Worm (Caenorhabditis elegans) whole organism, L3 larva: Measurements from ENCODE around the gene srbc-75.

Experiments used
- R02D3.7 ChIP-seq: fragments of 150-350 bp; optimal IDR thresholded peaks from 2 replicates; lab custom pipeline; 2014; ENCODE audit warnings: missing biosample characterization, missing genetic modification characterization
- aly-2 ChIP-seq: fragments of 150-350 bp; optimal IDR thresholded peaks from 2 replicates; lab custom pipeline; 2014; ENCODE audit warnings: missing biosample characterization, missing genetic modification characterization
- ama-1 ChIP-seq: fragments of 150-350 bp; optimal IDR thresholded peaks from 2 replicates; lab custom pipeline; 2018
- ceh-16 ChIP-seq: sonication (generic microtip); optimal IDR thresholded peaks from 2 replicates; lab custom pipeline; 2017; ENCODE audit warnings: missing biosample characterization, missing genetic modification characterization
- ceh-28 ChIP-seq: fragments of 150-350 bp; optimal IDR thresholded peaks from 2 replicates; lab custom pipeline; 2014; ENCODE audit warnings: missing biosample characterization, missing genetic modification reagents, missing genetic modification characterization
- ceh-82 ChIP-seq: fragments of 150-350 bp; optimal IDR thresholded peaks from 2 replicates; lab custom pipeline; 2014; ENCODE audit warnings: missing biosample characterization, missing genetic modification characterization
- ceh-9 ChIP-seq: sonication (generic microtip); optimal IDR thresholded peaks from 2 replicates; lab custom pipeline; 2018; ENCODE audit warnings: missing biosample characterization, missing genetic modification characterization
- daf-12 ChIP-seq: fragments of 150-350 bp; optimal IDR thresholded peaks from 2 replicates; lab custom pipeline; 2014; ENCODE audit warnings: missing biosample characterization, missing genetic modification reagents, missing genetic modification characterization
- egl-27 ChIP-seq: sonication (generic microtip); optimal IDR thresholded peaks from 4 replicates; lab custom pipeline; 2017; ENCODE audit warnings: missing biosample characterization, missing genetic modification reagents, missing genetic modification characterization
- egl-5 ChIP-seq: fragments of 150-350 bp; optimal IDR thresholded peaks from 2 replicates; lab custom pipeline; 2017; ENCODE audit warnings: missing biosample characterization, missing genetic modification reagents, missing genetic modification characterization, inconsistent platforms
- elt-1 ChIP-seq: fragments of 150-350 bp; optimal IDR thresholded peaks from 2 replicates; lab custom pipeline; 2014; ENCODE audit warnings: missing biosample characterization, missing genetic modification characterization
- elt-2 ChIP-seq: sonication (generic microtip); optimal IDR thresholded peaks from 2 replicates; lab custom pipeline; 2016; ENCODE audit warnings: missing genetic modification reagents, mild to moderate bottlenecking, missing genetic modification characterization, missing compliant biosample characterization
- elt-3 ChIP-seq, 3 experiments: fragments of 150-350 bp in 1 of 3; sonication (generic microtip) in 2 of 3; optimal IDR thresholded peaks; 2 replicates in 2 of 3; 4 replicates in 1 of 3; lab custom pipeline; 2014 to 2017; ENCODE audit warnings: missing biosample characterization in 3 of 3, missing genetic modification characterization in 3 of 3
- fkh-10 ChIP-seq: sonication (generic microtip); optimal IDR thresholded peaks from 2 replicates; lab custom pipeline; 2017; ENCODE audit warnings: missing biosample characterization, missing genetic modification reagents, missing genetic modification characterization
- fkh-2 ChIP-seq: fragments of 150-350 bp; optimal IDR thresholded peaks from 2 replicates; lab custom pipeline; 2014; ENCODE audit warnings: missing biosample characterization, missing genetic modification reagents, missing genetic modification characterization
- fos-1 ChIP-seq: fragments of 150-350 bp; optimal IDR thresholded peaks from 2 replicates; lab custom pipeline; 2014; ENCODE audit warnings: missing biosample characterization, missing genetic modification characterization
- hmg-11 ChIP-seq: sonication (generic microtip); optimal IDR thresholded peaks from 2 replicates; lab custom pipeline; 2016; ENCODE audit warnings: missing genetic modification characterization, missing compliant biosample characterization
- jun-1 ChIP-seq: fragments of 150-350 bp; optimal IDR thresholded peaks from 2 replicates; lab custom pipeline; 2014; ENCODE audit warnings: missing biosample characterization, missing genetic modification reagents, missing genetic modification characterization
- lin-15B ChIP-seq: fragments of 150-350 bp; optimal IDR thresholded peaks from 2 replicates; lab custom pipeline; 2014; ENCODE audit warnings: missing biosample characterization, missing genetic modification characterization
- lin-39 ChIP-seq: fragments of 150-350 bp; optimal IDR thresholded peaks from 2 replicates; lab custom pipeline; 2018; ENCODE audit warnings: missing biosample characterization, missing genetic modification reagents, missing genetic modification characterization
- lsy-12 ChIP-seq: sonication (generic microtip); optimal IDR thresholded peaks from 2 replicates; lab custom pipeline; 2016; ENCODE audit warnings: mild to moderate bottlenecking, missing genetic modification characterization, missing compliant biosample characterization
- mml-1 ChIP-seq: fragments of 150-350 bp; sonication (generic microtip); optimal IDR thresholded peaks from 3 replicates; lab custom pipeline; 2014; ENCODE audit warnings: missing biosample characterization, missing genetic modification characterization
- nfya-1 ChIP-seq: sonication (generic microtip); optimal IDR thresholded peaks from 2 replicates; lab custom pipeline; 2017; ENCODE audit warnings: missing genetic modification characterization, mild to moderate bottlenecking, missing compliant biosample characterization, antibody characterized with exemption, moderate library complexity; ENCODE audit not compliant: insufficient read depth
- nhr-12 ChIP-seq: fragments of 150-350 bp; optimal IDR thresholded peaks from 2 replicates; lab custom pipeline; 2014; ENCODE audit warnings: missing biosample characterization, missing genetic modification characterization
- nhr-23 ChIP-seq: fragments of 150-350 bp; optimal IDR thresholded peaks from 2 replicates; lab custom pipeline; 2014; ENCODE audit warnings: missing biosample characterization, missing genetic modification reagents, missing genetic modification characterization
- nhr-25 ChIP-seq: sonication (generic microtip); optimal IDR thresholded peaks from 2 replicates; lab custom pipeline; 2017; ENCODE audit warnings: missing biosample characterization, missing genetic modification characterization
- nhr-28 ChIP-seq: fragments of 150-350 bp; optimal IDR thresholded peaks from 2 replicates; lab custom pipeline; 2014; ENCODE audit warnings: missing biosample characterization, missing genetic modification characterization
- nhr-43 ChIP-seq: sonication (generic microtip); optimal IDR thresholded peaks from 2 replicates; lab custom pipeline; 2016; ENCODE audit warnings: mild to moderate bottlenecking, missing genetic modification characterization, missing compliant biosample characterization; ENCODE audit not compliant: poor library complexity, severe bottlenecking
- nhr-76 ChIP-seq: fragments of 150-350 bp; sonication (generic microtip); optimal IDR thresholded peaks from 5 replicates; lab custom pipeline; 2014; ENCODE audit warnings: missing biosample characterization, missing genetic modification characterization
- pha-4 ChIP-seq: fragments of 150-350 bp; optimal IDR thresholded peaks from 2 replicates; lab custom pipeline; 2014; ENCODE audit warnings: missing biosample characterization, missing genetic modification reagents, missing genetic modification characterization
- pqm-1 ChIP-seq: fragments of 150-350 bp; optimal IDR thresholded peaks from 2 replicates; lab custom pipeline; 2017; ENCODE audit warnings: missing biosample characterization, missing genetic modification characterization, inconsistent platforms
- sea-2 ChIP-seq: fragments of 150-350 bp; sonication (generic microtip); optimal IDR thresholded peaks from 4 replicates; lab custom pipeline; 2014; ENCODE audit warnings: missing biosample characterization, missing genetic modification reagents, missing genetic modification characterization
- skn-1 ChIP-seq: fragments of 150-350 bp; optimal IDR thresholded peaks from 2 replicates; lab custom pipeline; 2014; ENCODE audit warnings: missing biosample characterization, missing genetic modification characterization
- snpc-4 ChIP-seq: fragments of 150-350 bp; optimal IDR thresholded peaks from 2 replicates; lab custom pipeline; 2014; ENCODE audit warnings: missing biosample characterization, missing genetic modification characterization
- tbx-2 ChIP-seq: sonication (generic microtip); optimal IDR thresholded peaks from 2 replicates; lab custom pipeline; 2016; ENCODE audit warnings: mild to moderate bottlenecking, missing genetic modification characterization, missing compliant biosample characterization
- ztf-11 ChIP-seq: fragments of 150-350 bp; optimal IDR thresholded peaks from 2 replicates; lab custom pipeline; 2014; ENCODE audit warnings: missing biosample characterization, missing genetic modification characterization

Gene srbc-75

DNA sequence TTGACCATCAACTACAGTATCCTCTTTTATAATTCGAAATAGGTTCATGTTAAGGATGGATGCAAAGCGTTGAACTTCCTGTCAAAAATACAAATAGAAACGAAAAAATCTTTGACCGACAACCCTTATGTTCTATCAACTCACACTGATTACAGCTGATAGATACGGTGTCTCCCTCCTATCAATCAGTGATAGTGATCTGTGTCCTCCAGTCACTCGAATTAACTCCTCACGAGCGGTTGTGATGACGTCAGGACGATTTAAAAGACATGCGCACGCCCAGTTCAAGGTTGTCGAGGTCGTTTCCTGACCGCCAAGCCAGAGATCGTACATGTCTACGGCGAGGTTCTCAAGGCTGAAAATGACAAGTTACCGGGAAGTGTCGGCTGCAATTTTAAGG lies 32.4 kb downstream of the srbc-75 start:
- TF ChIP-seq ceh-82 (tag; lab: Kevin White, UChicago) (no peak), ceh-9 (tag; lab: Kevin White, UChicago) (no peak), nhr-25 (tag; lab: Kevin White, UChicago) (peak; percentile 74), ztf-11 (tag; lab: Kevin White, UChicago) (no peak), fkh-2 (tag; lab: Kevin White, UChicago) (no peak), fkh-10 (GFP tag; lab: Kevin White, UChicago) (no peak)

- TF ChIP-seq nhr-25 (tag; lab: Kevin White, UChicago) = peak; percentile 19
- no peak for TF ChIP-seq lin-15B (tag; lab: Kevin White, UChicago)
Observed at ce11 chrV:15287856-15288255, 34.2 kb downstream of the srbc-75 start, which contains the start of gene cyp-34A1. TSS of gene cyp-34A1 (minus strand) at chrV:15287956.

- TF ChIP-seq nhr-23 (tag; lab: Kevin White, UChicago) (no peak), pqm-1 (tag; lab: Kevin White, UChicago) (peak; percentile 0)
Observed at ce11 chrV:15290995-15291394, 37.4 kb downstream of the srbc-75 start, which contains the start of gene cyp-34A2. TSS of gene cyp-34A2 (minus strand) at chrV:15291095.

DNA sequence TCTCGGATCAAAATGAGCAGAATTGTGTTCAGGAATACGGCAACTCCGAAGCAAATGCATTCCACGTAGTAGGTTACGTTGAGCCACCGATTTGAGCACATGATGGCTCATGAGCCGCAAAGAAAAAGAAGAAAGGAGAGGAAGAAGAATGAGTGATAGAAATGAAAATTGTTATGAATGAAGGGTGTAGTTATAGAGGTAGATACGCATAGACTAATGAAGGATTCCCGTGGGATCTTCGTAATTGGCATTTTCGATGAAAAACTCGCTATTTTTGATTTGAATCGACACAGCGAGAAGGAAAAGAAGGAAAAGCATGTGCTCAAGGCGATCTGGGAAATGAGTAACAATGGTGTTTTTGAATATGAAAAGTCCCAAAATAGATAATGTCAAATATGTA lies 40.2 kb downstream of the srbc-75 start, which contains the start of gene str-96:
str-96 (minus strand) TSS at position 101 of the 400 bp plus-strand sequence.
- TF ChIP-seq fkh-2 (tag; lab: Kevin White, UChicago) (no peak), lsy-12 (tag; lab: Kevin White, UChicago) (no peak), nhr-76 (no peak), ztf-11 (tag; lab: Kevin White, UChicago) (no peak), hmg-11 (no peak), nfya-1 (tag; lab: Kevin White, UChicago) (no peak), daf-12 (no peak), snpc-4 (no peak), aly-2 (tag; lab: Kevin White, UChicago) (no peak), lin-39 (tag; lab: Kevin White, UChicago) (no peak), nhr-43 (tag; lab: Kevin White, UChicago) (no peak), mml-1 (tag; lab: Kevin White, UChicago) (no peak), ceh-28 (tag; lab: Kevin White, UChicago) (no peak), jun-1 (no peak), ceh-16 (no peak), ceh-82 (tag; lab: Kevin White, UChicago) (no peak), elt-2 (tag; lab: Kevin White, UChicago) (no peak), nhr-28 (tag; lab: Kevin White, UChicago) (no peak), elt-1 (tag; lab: Kevin White, UChicago) (no peak), elt-3 (tag; optimal IDR thresholded peaks at IDR 0.05; lab: Kevin White, UChicago) (no peak)
- TF ChIP-seq, all 47 proteins: peak for 0

ce11 chrV:15298597-15298996 lies 45.0 kb downstream of the srbc-75 start, which contains the start of gene cpr-3:
TSS of gene cpr-3 (minus strand) at chrV:15298700.
- TF ChIP-seq nhr-76 (no peak), snpc-4 (no peak), egl-5 (tag; lab: Kevin White, UChicago) (no peak), nhr-28 (tag; lab: Kevin White, UChicago) (no peak), elt-3 (tag; optimal IDR thresholded peaks at IDR 0.05; lab: Kevin White, UChicago) (no peak), nhr-25 (tag; lab: Kevin White, UChicago) (no peak), egl-27 (tag; lab: Kevin White, UChicago) (no peak), ceh-82 (tag; lab: Kevin White, UChicago) (no peak), nhr-12 (tag; lab: Kevin White, UChicago) (no peak), tbx-2 (tag; lab: Kevin White, UChicago) (no peak), lsy-12 (tag; lab: Kevin White, UChicago) (no peak), lin-39 (tag; lab: Kevin White, UChicago) (no peak), mml-1 (tag; lab: Kevin White, UChicago) (no peak), elt-1 (tag; lab: Kevin White, UChicago) (no peak), jun-1 (peak; percentile 94), sea-2 (GFP tag; lab: Kevin White, UChicago) (no peak), pqm-1 (tag; lab: Kevin White, UChicago) (peak; percentile 99), fkh-10 (GFP tag; lab: Kevin White, UChicago) (no peak), pha-4 (tag; lab: Kevin White, UChicago) (peak; percentile 65), elt-2 (tag; lab: Kevin White, UChicago) (peak; percentile 99), ama-1 (no peak), fos-1 (tag; lab: Kevin White, UChicago) (peak; percentile 52), R02D3.7 (tag; lab: Kevin White, UChicago) (no peak), skn-1 (tag; lab: Kevin White, UChicago) (peak; percentile 81), nfya-1 (tag; lab: Kevin White, UChicago) (no peak)
